Fruit fly (Drosophila melanogaster): ENCODE results near the gene SP1029.

Gene SP1029

DNA sequence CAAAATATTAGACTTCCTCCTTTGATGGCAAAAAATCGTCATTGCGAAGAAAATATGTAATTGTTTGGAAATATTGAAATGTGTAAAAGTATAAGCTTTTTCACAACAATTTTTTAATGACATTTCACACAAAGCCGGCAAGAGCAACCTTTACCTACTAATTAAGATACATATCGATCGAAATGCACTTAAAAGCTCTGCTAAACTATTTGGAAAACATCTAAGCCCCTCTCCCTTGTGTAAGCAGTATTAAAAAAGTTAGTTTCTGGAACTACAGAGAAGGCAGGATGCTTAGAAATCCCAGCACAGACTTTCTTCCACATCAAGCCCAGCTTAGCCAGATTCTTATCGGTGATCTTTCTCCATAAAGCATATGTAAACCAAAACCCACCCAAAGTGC, 46.2 kb downstream of the SP1029 start, which contains the start of gene Cyt-c1L:
Gene Cyt-c1L (minus strand): TSS at position 101 of the 400 bp plus-strand sequence.
- TF ChIP-seq CG13204 (GFP tag; optimal IDR thresholded peaks at IDR 0.05) (no peak), CG4496 (GFP tag; IDR thresholded peaks at IDR 0.05) (no peak), Pif1B (GFP tag; optimal IDR thresholded peaks at IDR 0.05) (no peak), CG8159 (tag; optimal IDR thresholded peaks at IDR 0.05) (no peak), CG15710 (tag; optimal IDR thresholded peaks at IDR 0.05) (no peak), rn (GFP tag; IDR thresholded peaks at IDR 0.05) (no peak), CG14655 (GFP tag; optimal IDR thresholded peaks at IDR 0.05) (no peak), CG12605 (GFP tag; IDR thresholded peaks at IDR 0.05) (no peak), CG10348 (GFP tag; IDR thresholded peaks at IDR 0.05) (no peak), CG32121 (GFP tag; IDR thresholded peaks at IDR 0.05) (no peak), Ets98B (GFP tag; IDR thresholded peaks at IDR 0.05) (no peak), D1 (tag; optimal IDR thresholded peaks at IDR 0.05) (no peak)

DNA sequence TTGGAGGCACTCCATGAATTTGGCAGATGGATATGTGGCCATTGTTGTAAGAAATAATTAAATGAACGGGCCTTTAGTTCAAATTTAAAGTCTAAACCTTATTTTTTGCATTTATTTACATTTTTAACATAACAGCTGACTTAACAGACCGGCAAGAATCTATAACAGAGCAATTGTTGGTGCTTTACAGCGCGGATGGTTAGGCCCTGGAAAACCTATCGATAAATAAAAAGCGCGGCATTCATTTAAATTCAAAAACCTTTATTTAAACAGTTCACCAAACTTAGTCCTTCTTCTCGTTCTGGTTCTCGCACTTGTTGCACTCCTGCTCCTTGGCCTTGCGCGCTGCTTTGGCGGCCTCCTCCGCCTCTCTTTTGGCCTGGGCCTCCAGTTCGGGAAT, 47.8 kb downstream of the SP1029 start, which contains the start of gene Mesh1:
Gene Mesh1 (minus strand): TSS at position 108 of the 400 bp plus-strand sequence.
- TF ChIP-seq CG8159 (tag; optimal IDR thresholded peaks at IDR 0.05): no peak
- no peak for TF ChIP-seq CG14655 (GFP tag; optimal IDR thresholded peaks at IDR 0.05)
- TF ChIP-seq CG4496 (GFP tag; IDR thresholded peaks at IDR 0.05): no peak
- no peak for TF ChIP-seq CG8301 (tag; optimal IDR thresholded peaks at IDR 0.05)
- TF ChIP-seq CG34367 (tag; optimal IDR thresholded peaks at IDR 0.05): no peak
- no peak for TF ChIP-seq CG10348 (GFP tag; IDR thresholded peaks at IDR 0.05)
- no peak for TF ChIP-seq CG17806 (tag; optimal IDR thresholded peaks at IDR 0.05)

DNA sequence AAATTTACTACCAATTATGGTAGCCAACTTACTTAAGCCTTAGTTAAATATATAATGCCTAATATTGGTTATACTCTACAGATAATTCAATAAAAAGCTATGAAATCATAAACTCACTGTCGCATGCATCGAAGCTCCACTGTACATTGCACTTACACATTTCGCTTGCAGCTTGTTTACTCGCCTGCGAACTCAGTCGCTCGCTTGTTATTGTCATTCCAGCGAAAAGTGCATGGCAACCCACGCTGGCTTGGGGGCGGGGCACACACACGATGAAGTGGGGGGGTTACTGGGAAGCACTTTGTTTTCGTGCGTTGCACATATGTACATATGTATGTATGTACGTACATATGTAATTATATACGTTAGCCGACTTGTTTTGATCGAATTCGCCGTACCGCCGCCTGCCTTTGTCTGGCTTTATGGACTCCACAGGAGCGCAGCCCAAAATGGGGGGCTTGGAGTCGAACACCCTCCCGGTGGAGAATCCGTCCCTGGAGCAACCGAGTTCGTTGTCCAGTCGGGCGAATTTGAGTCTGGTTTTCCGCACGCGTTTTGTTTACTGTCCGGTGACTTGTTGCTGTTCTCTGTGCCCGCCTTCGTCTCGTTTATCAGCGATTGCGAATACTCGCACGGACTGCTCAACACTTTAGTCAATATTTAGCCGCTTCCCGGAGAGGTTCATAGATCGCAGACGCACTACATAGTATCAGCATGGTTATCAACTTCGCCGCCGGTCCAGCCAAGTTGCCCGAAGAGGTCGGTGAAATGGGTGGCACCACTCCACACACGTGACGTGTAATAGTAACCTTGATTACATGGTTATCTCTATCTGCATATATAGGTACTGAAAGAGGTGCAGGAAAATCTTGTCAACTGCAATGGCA, 50.2 kb downstream of the SP1029 start, which contains the start of gene CG11899:
Gene CG11899 (plus strand): TSS at position 648 of the 887 bp plus-strand sequence.
- TF ChIP-seq CG4496 (GFP tag; IDR thresholded peaks at IDR 0.05) (peak; percentile 84), CG8301 (tag; optimal IDR thresholded peaks at IDR 0.05) (peak; percentile 53), Pif1B (GFP tag; optimal IDR thresholded peaks at IDR 0.05) (peak; percentile 82), Ets98B (GFP tag; IDR thresholded peaks at IDR 0.05) (peak; percentile 88), CG13204 (GFP tag; optimal IDR thresholded peaks at IDR 0.05) (peak; percentile 83), CG9948 (tag; optimal IDR thresholded peaks at IDR 0.05) (peak; percentile 43), fd96Ca (GFP tag; IDR thresholded peaks at IDR 0.05) (peak; percentile 88), gl (tag; optimal IDR thresholded peaks at IDR 0.05) (peak; percentile 80), CG8159 (tag; optimal IDR thresholded peaks at IDR 0.05) (peak; percentile 63), Snoo (tag; optimal IDR thresholded peaks at IDR 0.05) (peak; percentile 77), EcR (GFP tag; optimal IDR thresholded peaks at IDR 0.05) (peak; percentile 99), D1 (tag; optimal IDR thresholded peaks at IDR 0.05) (no peak), rn (GFP tag; IDR thresholded peaks at IDR 0.05) (peak; percentile 59; the same call in 1 of the 2 replicates), CG32121 (GFP tag; IDR thresholded peaks at IDR 0.05) (peak; percentile 69), CG12605 (GFP tag; IDR thresholded peaks at IDR 0.05) (peak; percentile 68), CG17806 (tag; optimal IDR thresholded peaks at IDR 0.05) (peak; percentile 59), CG15710 (tag; optimal IDR thresholded peaks at IDR 0.05) (peak; percentile 55), CG10348 (GFP tag; IDR thresholded peaks at IDR 0.05) (no peak), CG34367 (tag; optimal IDR thresholded peaks at IDR 0.05) (peak; percentile 56), CG14655 (GFP tag; optimal IDR thresholded peaks at IDR 0.05) (peak; percentile 78), Pif1A (GFP tag; optimal IDR thresholded peaks at IDR 0.05) (peak; percentile 73)

DNA sequence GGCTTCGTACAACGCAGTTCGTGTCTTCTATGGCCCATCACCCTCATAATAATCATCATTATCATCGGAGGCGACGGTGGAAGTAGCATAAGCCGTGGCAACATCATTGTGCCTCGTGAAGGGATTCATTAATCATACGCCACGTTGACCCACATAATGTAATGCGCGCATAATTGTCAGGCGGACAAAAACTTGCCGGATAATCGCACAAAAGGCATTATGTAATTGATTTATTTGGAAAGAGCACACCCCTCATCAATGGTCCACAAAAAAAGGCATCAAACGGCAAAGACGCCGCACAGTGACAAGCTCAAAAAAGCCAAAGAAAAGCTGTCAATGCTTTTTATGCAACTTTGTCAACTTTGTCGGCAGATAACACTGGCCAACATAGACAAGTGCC, 52.0 kb downstream of the SP1029 start:
- TF ChIP-seq gl (tag; optimal IDR thresholded peaks at IDR 0.05): no peak
- no peak for TF ChIP-seq CG17806 (tag; optimal IDR thresholded peaks at IDR 0.05)
- no peak for TF ChIP-seq CG10348 (GFP tag; IDR thresholded peaks at IDR 0.05)
- no peak for TF ChIP-seq D1 (tag; optimal IDR thresholded peaks at IDR 0.05)
- no peak for TF ChIP-seq Pif1B (GFP tag; optimal IDR thresholded peaks at IDR 0.05)
- TF ChIP-seq rn (GFP tag; IDR thresholded peaks at IDR 0.05): no peak
- no peak for TF ChIP-seq Ets98B (GFP tag; IDR thresholded peaks at IDR 0.05)
- TF ChIP-seq Pif1A (GFP tag; optimal IDR thresholded peaks at IDR 0.05): no peak
- TF ChIP-seq CG14655 (GFP tag; optimal IDR thresholded peaks at IDR 0.05): no peak
- no peak for TF ChIP-seq CG32121 (GFP tag; IDR thresholded peaks at IDR 0.05)
- no peak for TF ChIP-seq CG9948 (tag; optimal IDR thresholded peaks at IDR 0.05)
- TF ChIP-seq CG12605 (GFP tag; IDR thresholded peaks at IDR 0.05): no peak
- TF ChIP-seq CG8159 (tag; optimal IDR thresholded peaks at IDR 0.05): no peak
- TF ChIP-seq CG34367 (tag; optimal IDR thresholded peaks at IDR 0.05): no peak
- TF ChIP-seq Snoo (tag; optimal IDR thresholded peaks at IDR 0.05): no peak
- TF ChIP-seq CG15710 (tag; optimal IDR thresholded peaks at IDR 0.05): no peak
- no peak for TF ChIP-seq CG8301 (tag; optimal IDR thresholded peaks at IDR 0.05)
- TF ChIP-seq fd96Ca (GFP tag; IDR thresholded peaks at IDR 0.05): no peak
- TF ChIP-seq CG4496 (GFP tag; IDR thresholded peaks at IDR 0.05): no peak

DNA sequence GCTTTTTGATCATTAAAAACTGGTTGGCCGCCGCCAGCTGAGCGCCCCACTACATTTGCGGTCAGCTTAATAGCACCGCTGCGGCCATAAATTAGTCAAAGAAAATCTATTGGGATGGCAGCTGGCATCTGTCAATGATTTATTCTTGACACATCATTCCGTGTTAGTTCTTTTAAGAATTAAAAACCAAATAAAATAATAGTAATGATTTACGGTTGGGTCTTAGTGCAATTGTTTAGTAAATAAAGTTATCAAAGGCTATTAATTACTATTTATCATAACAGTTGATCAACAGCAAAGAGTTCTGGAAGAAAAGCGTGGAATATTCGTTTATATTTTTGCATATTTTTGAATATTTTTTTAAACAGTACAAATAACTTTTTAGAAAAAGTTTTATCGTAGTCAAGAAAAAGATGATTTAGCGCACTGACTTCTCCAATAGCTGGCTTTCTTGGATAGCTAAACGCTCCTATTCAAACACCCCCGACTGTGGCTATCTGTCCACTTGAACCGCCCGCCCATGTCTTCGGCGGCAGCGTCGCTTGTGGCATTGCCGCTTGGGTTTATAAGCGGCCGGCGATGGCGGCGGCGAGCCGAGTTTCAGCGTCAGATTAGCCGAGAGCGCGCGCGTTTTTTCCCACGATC, 53.2 kb downstream of the SP1029 start, which contains the start of gene CG14515:
Gene CG14515 (plus strand): TSS at position 590 of the 645 bp plus-strand sequence.
- TF ChIP-seq CG14655 (GFP tag; optimal IDR thresholded peaks at IDR 0.05): peak; percentile 30
- no peak for TF ChIP-seq rn (GFP tag; IDR thresholded peaks at IDR 0.05)
- no peak; the same call in 2 of the 3 replicates for TF ChIP-seq CG4496 (GFP tag; IDR thresholded peaks at IDR 0.05)
- TF ChIP-seq CG13204 (GFP tag; optimal IDR thresholded peaks at IDR 0.05): no peak
- no peak for TF ChIP-seq CG34367 (tag; optimal IDR thresholded peaks at IDR 0.05)
- no peak for TF ChIP-seq Pif1B (GFP tag; optimal IDR thresholded peaks at IDR 0.05)
- TF ChIP-seq Snoo (tag; optimal IDR thresholded peaks at IDR 0.05): no peak
- 0 out of 2 replicates have a peak, but pooled peaks have one; percentile 21 for TF ChIP-seq CG32121 (GFP tag; IDR thresholded peaks at IDR 0.05)
- TF ChIP-seq CG8159 (tag; optimal IDR thresholded peaks at IDR 0.05): no peak
- TF ChIP-seq CG8301 (tag; optimal IDR thresholded peaks at IDR 0.05): no peak
